Worm (Caenorhabditis elegans) whole organism, L4 larva: ENCODE measurements around the gene R04B3.2.
A peak's percentile ranks its signal among the peaks of the same experiment; 100 is the strongest.

ENCODE experiments used
- D1046.2 ChIP-seq: fragments of 200-800 bp; sonication (Bioruptor generic); IDR thresholded peaks from 2 replicates; pipeline ENCODE4 v1.3.6; 2022; ENCODE audit warnings: missing genetic modification characterization, missing compliant biosample characterization
- F10B5.3 ChIP-seq: sonication (generic microtip); optimal IDR thresholded peaks from 2 replicates; lab custom pipeline; 2016; ENCODE audit warnings: mild to moderate bottlenecking, missing genetic modification characterization, missing compliant biosample characterization
- F26F4.8 ChIP-seq: fragments of 200-800 bp; sonication (Bioruptor generic); conservative IDR thresholded peaks from 2 replicates; pipeline ENCODE4 v1.3.6; 2022; ENCODE audit warnings: missing genetic modification characterization, missing compliant biosample characterization
- F37D6.2 ChIP-seq: sonication (generic microtip); optimal IDR thresholded peaks from 2 replicates; lab custom pipeline; 2016; ENCODE audit warnings: mild to moderate bottlenecking, missing genetic modification characterization, missing compliant biosample characterization
- R02D3.7 ChIP-seq: fragments of 150-350 bp; sonication (generic microtip); optimal IDR thresholded peaks from 3 replicates; lab custom pipeline; 2014; ENCODE audit warnings: missing biosample characterization, missing genetic modification characterization
- Y105C5A.15 ChIP-seq: fragments of 200-800 bp; sonication (Bioruptor generic); IDR thresholded peaks from 2 replicates; pipeline ENCODE4 v1.3.6; 2022; ENCODE audit warnings: missing genetic modification characterization, missing compliant biosample characterization
- Y5F2A.4 ChIP-seq: fragments of 200-800 bp; sonication (Bioruptor generic); optimal IDR thresholded peaks from 2 replicates; lab custom pipeline; 2018; ENCODE audit warnings: mild to moderate bottlenecking, missing genetic modification characterization, missing compliant biosample characterization
- ZK337.2 ChIP-seq: fragments of 200-800 bp; sonication (Bioruptor generic); IDR thresholded peaks from 2 replicates; pipeline ENCODE4 v1.3.6; 2022; ENCODE audit warnings: missing genetic modification reagents, missing genetic modification characterization, missing compliant biosample characterization
- aha-1 ChIP-seq: fragments of 150-350 bp; peaks from one replicate; lab custom pipeline; 2014; ENCODE audit warnings: missing biosample characterization, missing genetic modification characterization
- arid-1 ChIP-seq: fragments of 200-800 bp; sonication (Bioruptor generic); conservative IDR thresholded peaks from 2 replicates; pipeline ENCODE4 v1.3.6; 2022; ENCODE audit warnings: missing genetic modification reagents, missing genetic modification characterization, missing compliant biosample characterization
- ceh-20 ChIP-seq: fragments of 200-800 bp; sonication (Bioruptor generic); IDR thresholded peaks from 2 replicates; pipeline ENCODE4 v1.3.6; 2022; ENCODE audit warnings: missing genetic modification reagents, missing genetic modification characterization, missing compliant biosample characterization
- ceh-32 ChIP-seq: sonication (generic microtip); optimal IDR thresholded peaks from 2 replicates; lab custom pipeline; 2016; ENCODE audit warnings: mild to moderate bottlenecking, missing genetic modification characterization, missing compliant biosample characterization; ENCODE audit not compliant: poor library complexity
- ceh-62 ChIP-seq: sonication (generic microtip); optimal IDR thresholded peaks from 2 replicates; lab custom pipeline; 2017; ENCODE audit warnings: missing biosample characterization, missing genetic modification characterization
- cey-2 ChIP-seq: sonication (generic microtip); optimal IDR thresholded peaks from 3 replicates; lab custom pipeline; 2017; ENCODE audit warnings: missing genetic modification characterization, mild to moderate bottlenecking, missing compliant biosample characterization, antibody characterized with exemption, borderline replicate concordance; ENCODE audit not compliant: insufficient read depth
- ctbp-1 ChIP-seq: fragments of 200-800 bp; sonication (Bioruptor generic); IDR thresholded peaks from 2 replicates; pipeline ENCODE4 v1.3.6; 2022; ENCODE audit warnings: missing genetic modification reagents, missing genetic modification characterization, missing compliant biosample characterization
- daf-12 ChIP-seq: fragments of 150-350 bp; optimal IDR thresholded peaks from 2 replicates; lab custom pipeline; 2014; ENCODE audit warnings: missing biosample characterization, missing genetic modification reagents, missing genetic modification characterization
- dmd-8 ChIP-seq: fragments of 200-800 bp; sonication (Bioruptor generic); IDR thresholded peaks from 2 replicates; pipeline ENCODE4 v1.3.6; 2022; ENCODE audit warnings: missing genetic modification characterization, missing compliant biosample characterization
- dmd-9 ChIP-seq: fragments of 200-800 bp; sonication (Bioruptor generic); IDR thresholded peaks from 2 replicates; pipeline ENCODE4 v1.3.6; 2022; ENCODE audit warnings: missing genetic modification reagents, missing genetic modification characterization, missing compliant biosample characterization
- dpl-1 ChIP-seq: fragments of 150-350 bp; optimal IDR thresholded peaks from 2 replicates; lab custom pipeline; 2014; ENCODE audit warnings: missing biosample characterization, missing genetic modification reagents, missing genetic modification characterization
- dve-1 ChIP-seq: sonication (generic microtip); optimal IDR thresholded peaks from 2 replicates; lab custom pipeline; 2017; ENCODE audit warnings: antibody characterized with exemption, mild to moderate bottlenecking, missing genetic modification characterization, missing compliant biosample characterization; ENCODE audit not compliant: insufficient read depth
- egl-27 ChIP-seq: sonication (generic microtip); optimal IDR thresholded peaks from 3 replicates; lab custom pipeline; 2017; ENCODE audit warnings: missing biosample characterization, missing genetic modification reagents, missing genetic modification characterization
- egl-43 ChIP-seq: fragments of 200-800 bp; sonication (Bioruptor generic); IDR thresholded peaks from 2 replicates; pipeline ENCODE4 v1.3.6; 2022; ENCODE audit warnings: missing genetic modification reagents, missing genetic modification characterization, missing compliant biosample characterization
- gei-8 ChIP-seq: fragments of 200-800 bp; sonication (Bioruptor generic); optimal IDR thresholded peaks from 2 replicates; lab custom pipeline; 2018; ENCODE audit warnings: mild to moderate bottlenecking, missing genetic modification characterization, missing compliant biosample characterization
- hlh-11 ChIP-seq: fragments of 200-800 bp; sonication (Bioruptor generic); optimal IDR thresholded peaks from 2 replicates; lab custom pipeline; 2018; ENCODE audit warnings: mild to moderate bottlenecking, missing genetic modification characterization, missing compliant biosample characterization
- lin-1 ChIP-seq: fragments of 200-800 bp; sonication (Bioruptor generic); IDR thresholded peaks from 2 replicates; pipeline ENCODE4 v1.3.6; 2022; ENCODE audit warnings: missing genetic modification reagents, missing genetic modification characterization, missing compliant biosample characterization
- lin-13 ChIP-seq: fragments of 150-350 bp; optimal IDR thresholded peaks from 2 replicates; lab custom pipeline; 2014; ENCODE audit warnings: missing biosample characterization, missing genetic modification reagents, missing genetic modification characterization
- lin-15B ChIP-seq: fragments of 150-350 bp; sonication (generic microtip); optimal IDR thresholded peaks from 3 replicates; lab custom pipeline; 2014; ENCODE audit warnings: missing biosample characterization, missing genetic modification characterization
- lin-38 ChIP-seq: fragments of 200-800 bp; sonication (Bioruptor generic); IDR thresholded peaks from 2 replicates; pipeline ENCODE4 v1.3.6; 2022; ENCODE audit warnings: missing genetic modification reagents, missing genetic modification characterization, missing compliant biosample characterization
- lin-39 ChIP-seq: fragments of 150-350 bp; optimal IDR thresholded peaks from 2 replicates; lab custom pipeline; 2014; ENCODE audit warnings: missing biosample characterization, missing genetic modification reagents, missing genetic modification characterization
- lir-3 ChIP-seq: sonication (generic microtip); optimal IDR thresholded peaks from 2 replicates; lab custom pipeline; 2016; ENCODE audit warnings: mild to moderate bottlenecking, missing genetic modification characterization, missing compliant biosample characterization
- madf-5 ChIP-seq, 2 experiments: fragments of 200-800 bp; sonication (Bioruptor generic); IDR thresholded peaks; 2 replicates each; pipeline ENCODE4 v1.3.6; 2022; ENCODE audit warnings: missing compliant biosample characterization in 2 of 2, missing genetic modification characterization in 2 of 2
- mep-1 ChIP-seq: fragments of 150-350 bp; sonication (generic microtip); optimal IDR thresholded peaks from 3 replicates; lab custom pipeline; 2014; ENCODE audit warnings: missing biosample characterization, missing genetic modification characterization
- nhr-10 ChIP-seq: fragments of 150-350 bp; optimal IDR thresholded peaks from 2 replicates; lab custom pipeline; 2014; ENCODE audit warnings: missing biosample characterization, missing genetic modification characterization
- nhr-11 ChIP-seq: fragments of 150-350 bp; optimal IDR thresholded peaks from 2 replicates; lab custom pipeline; 2014; ENCODE audit warnings: missing biosample characterization, missing genetic modification characterization
- pqm-1 ChIP-seq: sonication (generic microtip); optimal IDR thresholded peaks from 2 replicates; lab custom pipeline; 2017; ENCODE audit warnings: missing biosample characterization, missing genetic modification characterization
- set-16 ChIP-seq: fragments of 200-800 bp; sonication (Bioruptor generic); IDR thresholded peaks from 2 replicates; pipeline ENCODE4 v1.3.6; 2022; ENCODE audit warnings: missing genetic modification reagents, missing genetic modification characterization, missing compliant biosample characterization
- spr-1 ChIP-seq: sonication (generic microtip); optimal IDR thresholded peaks from 2 replicates; lab custom pipeline; 2016; ENCODE audit warnings: mild to moderate bottlenecking, missing genetic modification characterization, missing compliant biosample characterization
- tra-1 ChIP-seq: fragments of 200-800 bp; sonication (Bioruptor generic); IDR thresholded peaks from 2 replicates; pipeline ENCODE4 v1.3.6; 2022; ENCODE audit warnings: missing genetic modification reagents, missing genetic modification characterization, missing compliant biosample characterization
- unc-62 ChIP-seq, 3 experiments: fragments of 150-350 bp in 1 of 3; sonication (generic microtip); optimal IDR thresholded peaks in 2 of 3; peaks in 1 of 3; 1 replicate in 1 of 3; 2 replicates in 2 of 3; lab custom pipeline; 2014 to 2017; ENCODE audit warnings: missing biosample characterization in 3 of 3, missing genetic modification characterization in 3 of 3, missing genetic modification reagents in 3 of 3, missing genotype in 1 of 3
- vab-7 ChIP-seq: fragments of 200-800 bp; sonication (Bioruptor generic); IDR thresholded peaks from 2 replicates; pipeline ENCODE4 v1.3.6; 2022; ENCODE audit warnings: missing genetic modification reagents, missing genetic modification characterization, missing compliant biosample characterization
- ztf-11 ChIP-seq: fragments of 150-350 bp; optimal IDR thresholded peaks from 2 replicates; lab custom pipeline; 2014; ENCODE audit warnings: missing biosample characterization, missing genetic modification characterization
- ztf-7 ChIP-seq: fragments of 150-350 bp; optimal IDR thresholded peaks from 2 replicates; lab custom pipeline; 2014; ENCODE audit warnings: missing biosample characterization, missing genetic modification characterization

The R04B3.2 gene

DNA sequence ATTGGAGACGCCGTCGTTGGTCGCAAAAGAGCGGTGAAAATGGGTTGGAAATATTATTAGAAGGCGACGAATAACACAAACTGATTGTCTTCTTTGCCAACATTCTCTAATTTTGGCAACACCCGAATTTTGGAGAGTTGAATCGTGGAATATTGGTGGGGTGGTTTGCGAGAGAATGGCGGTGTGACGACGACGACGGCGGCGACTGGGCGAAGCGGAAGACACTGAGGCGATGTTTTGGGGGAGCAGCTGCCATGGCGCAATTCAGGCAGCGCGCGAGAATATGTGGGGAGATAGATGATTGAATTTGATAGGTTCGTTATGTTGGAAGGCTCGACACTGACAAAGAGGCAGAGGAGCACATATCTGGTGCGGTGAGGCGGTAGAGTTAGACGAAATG lies 22.5 kb downstream of the R04B3.2 start:
- peak; percentile 50; the same call in 1 of the 2 replicates for TF ChIP-seq set-16 (GFP tag; lab: Robert Waterston, UW)
- 0 out of 2 replicates have a peak, but pooled peaks have one; percentile 16 for TF ChIP-seq ctbp-1 (GFP tag; lab: Robert Waterston, UW)
- TF ChIP-seq F10B5.3 (tag; lab: Kevin White, UChicago): no peak
- TF ChIP-seq aha-1: peak; percentile 3
- TF ChIP-seq ceh-62 (tag; lab: Kevin White, UChicago): no peak
- no peak for TF ChIP-seq vab-7 (GFP tag; lab: Robert Waterston, UW)

DNA sequence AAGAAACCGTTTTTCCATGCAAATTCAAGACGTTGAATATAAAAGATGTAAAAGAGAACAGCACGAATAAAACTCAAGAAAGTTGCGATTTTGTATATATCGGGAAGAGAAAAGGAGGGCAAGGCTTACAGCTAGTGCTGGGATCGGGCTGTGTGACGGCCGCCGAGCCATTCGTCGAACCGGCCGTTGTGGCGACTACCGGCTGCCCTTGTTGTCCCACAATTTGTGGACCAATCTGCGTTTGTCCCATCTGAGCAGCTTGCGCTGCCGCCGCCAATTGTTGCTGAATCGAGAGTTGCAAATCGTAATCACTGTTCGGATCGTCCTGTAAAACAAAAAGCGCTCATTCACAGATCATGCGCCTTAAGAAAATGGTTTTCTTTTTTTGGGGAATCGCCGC lies 26.3 kb downstream of the R04B3.2 start:
- TF ChIP-seq ZK337.2 (GFP tag; lab: Robert Waterston, UW) (no peak), Y105C5A.15 (no peak), D1046.2 (GFP tag; lab: Robert Waterston, UW) (no peak), ceh-20 (no peak), set-16 (GFP tag; lab: Robert Waterston, UW) (peak; percentile 34; the same call in 1 of the 2 replicates)

DNA sequence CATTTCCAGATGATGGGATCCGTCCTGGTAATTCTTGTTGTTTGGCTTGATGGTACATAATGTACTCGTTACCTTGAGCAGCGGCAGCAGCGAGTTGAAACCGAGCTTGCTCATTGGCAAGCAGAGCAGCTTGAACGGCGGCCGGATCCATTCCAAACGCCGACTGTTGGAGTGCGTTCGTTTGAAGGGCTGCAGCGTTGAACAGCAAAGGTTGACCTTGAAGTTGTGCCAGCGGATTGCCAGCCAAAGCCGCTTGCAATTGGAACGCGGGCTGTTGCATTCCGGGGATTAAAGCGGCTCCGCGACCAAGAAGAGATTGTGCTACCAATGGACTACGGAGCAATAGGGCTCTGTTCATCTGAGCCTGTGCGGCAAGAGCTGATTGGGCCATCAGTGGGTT lies 27.3 kb downstream of the R04B3.2 start:
- TF ChIP-seq ceh-32 (tag; lab: Kevin White, UChicago) (no peak), nhr-11 (no peak), spr-1 (tag; lab: Kevin White, UChicago) (no peak), aha-1 (peak; percentile 33), lir-3 (tag; lab: Kevin White, UChicago) (no peak), unc-62 (GFP tag; optimal IDR thresholded peaks at IDR 0.05 in 1 of 2; lab: Kevin White, UChicago) (peak in 1 of 2 experiments; percentile 94), unc-62 (tag; optimal IDR thresholded peaks at IDR 0.05; lab: Kevin White, UChicago) (no peak), Y5F2A.4 (no peak), set-16 (GFP tag; lab: Robert Waterston, UW) (peak; percentile 65), nhr-10 (tag; lab: Kevin White, UChicago) (no peak), madf-5 (GFP tag; IDR thresholded peaks at IDR 0.05; lab: Robert Waterston, UW) (no peak)
- TF ChIP-seq, all 104 proteins: peak for 3

DNA sequence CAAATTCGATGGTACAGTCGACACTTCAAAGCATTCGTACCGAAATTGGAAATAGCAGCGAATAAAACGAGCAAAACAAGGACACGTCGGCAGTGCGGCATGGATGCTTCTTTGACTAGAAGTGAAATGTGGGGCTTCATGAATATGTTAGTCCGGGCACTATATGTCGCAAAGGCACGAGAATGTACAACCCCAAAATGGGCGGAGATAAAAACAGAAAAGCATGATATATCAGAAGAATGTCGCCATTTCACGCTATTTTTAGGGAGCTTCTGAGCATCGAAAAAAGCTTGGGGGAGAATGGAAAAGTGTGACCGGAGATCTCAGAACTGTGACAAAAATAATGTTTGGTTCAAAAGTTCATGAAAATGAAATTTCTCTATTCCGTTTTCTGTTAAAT lies 30.2 kb downstream of the R04B3.2 start, which contains the start of gene T07D1.3:
TSS of gene T07D1.3 (minus strand) at position 101 of the 400 bp plus-strand sequence.
- TF ChIP-seq set-16 (GFP tag; lab: Robert Waterston, UW): no peak
- TF ChIP-seq lin-1: no peak
- no peak for TF ChIP-seq gei-8 (GFP tag; lab: Kevin White, UChicago)

DNA sequence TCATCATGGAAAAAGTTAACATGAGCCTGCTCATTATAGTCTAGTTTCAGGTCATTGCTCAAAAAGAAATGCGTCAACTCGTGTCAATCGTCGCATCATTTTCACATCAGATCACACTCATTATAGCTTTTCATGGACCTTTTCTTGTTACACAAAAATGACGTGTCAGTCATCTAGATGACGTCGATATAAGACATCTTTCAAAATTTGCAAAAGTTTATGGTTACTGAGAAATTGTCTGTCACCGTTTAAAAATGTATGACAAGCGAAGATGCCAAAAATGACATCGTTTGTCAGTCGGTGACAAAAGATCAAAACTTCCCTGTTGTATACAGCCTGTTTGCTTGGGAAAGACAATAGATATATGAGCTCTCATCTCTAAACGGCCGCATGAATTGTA lies 32.4 kb downstream of the R04B3.2 start:
- no peak for TF ChIP-seq tra-1 (GFP tag; lab: Robert Waterston, UW)
- no peak for TF ChIP-seq dmd-9
- peak; percentile 88 for TF ChIP-seq aha-1
- TF ChIP-seq dpl-1: no peak
- TF ChIP-seq, all 104 proteins: peak for 1

- TF ChIP-seq F37D6.2 (tag; lab: Kevin White, UChicago): no peak
- TF ChIP-seq ztf-7 (tag; lab: Kevin White, UChicago): no peak
- no peak for TF ChIP-seq lir-3 (tag; lab: Kevin White, UChicago)
- TF ChIP-seq ztf-11 (tag; lab: Kevin White, UChicago): no peak
- no peak for TF ChIP-seq lin-13
- TF ChIP-seq pqm-1 (tag; lab: Kevin White, UChicago): peak; percentile 67
- no peak for TF ChIP-seq cey-2 (tag; lab: Kevin White, UChicago)
- TF ChIP-seq mep-1 (tag; lab: Kevin White, UChicago): no peak
- no peak for TF ChIP-seq gei-8 (GFP tag; lab: Kevin White, UChicago)
- no peak for TF ChIP-seq daf-12 (tag; lab: Kevin White, UChicago)
- no peak for TF ChIP-seq ceh-62 (tag; lab: Kevin White, UChicago)
- no peak for TF ChIP-seq dmd-8
- peak; percentile 74 for TF ChIP-seq hlh-11 (tag; lab: Kevin White, UChicago)
- TF ChIP-seq egl-43 (GFP tag; lab: Robert Waterston, UW): no peak
- TF ChIP-seq lin-38 (GFP tag; lab: Robert Waterston, UW): no peak
- TF ChIP-seq dve-1 (tag; lab: Kevin White, UChicago): no peak
- no peak for TF ChIP-seq F26F4.8 (GFP tag; lab: Robert Waterston, UW)
- TF ChIP-seq arid-1 (GFP tag; lab: Robert Waterston, UW): no peak
- TF ChIP-seq lin-15B: no peak
- TF ChIP-seq egl-27 (tag; lab: Kevin White, UChicago): no peak
- TF ChIP-seq R02D3.7 (tag; lab: Kevin White, UChicago): no peak
- no peak for TF ChIP-seq lin-39 (tag; lab: Kevin White, UChicago)
Measured at ce11 chrX:2439728-2440127, 33.8 kb downstream of the R04B3.2 start.
